Worm (Caenorhabditis elegans): Measurements from ENCODE around the gene sra-13.

Gene sra-13

DNA sequence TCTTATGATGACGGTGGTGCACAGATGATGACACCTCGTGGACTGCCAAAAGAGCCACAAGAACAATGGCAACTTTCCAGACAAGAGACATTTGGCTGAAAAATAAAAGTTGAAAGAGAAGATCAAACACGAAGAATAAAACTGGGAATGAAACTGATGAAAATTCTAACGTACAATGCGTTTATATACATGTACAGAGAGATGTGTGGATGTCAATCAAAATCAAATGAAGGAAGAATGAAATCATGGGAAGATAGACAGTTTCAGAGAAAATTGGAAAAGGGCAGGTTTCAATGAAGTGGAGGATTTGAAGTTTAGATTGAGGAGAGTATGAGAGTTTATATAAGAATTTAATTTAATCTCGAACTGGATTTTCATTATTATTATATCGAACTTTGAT is 8.4 kb upstream of the sra-13 start, which contains the start of gene dod-23:
Gene dod-23, minus strand, starts transcription at position 101 of the 400 bp plus-strand sequence.
- TF ChIP-seq Y95B8A.8 (GFP tag; IDR thresholded peaks at IDR 0.05) (no peak), lin-26 (GFP tag; IDR thresholded peaks at IDR 0.05) (no peak), Y56A3A.18 (GFP tag; IDR thresholded peaks at IDR 0.05) (no peak), F52B5.7 (tag; optimal IDR thresholded peaks at IDR 0.05) (no peak)

DNA sequence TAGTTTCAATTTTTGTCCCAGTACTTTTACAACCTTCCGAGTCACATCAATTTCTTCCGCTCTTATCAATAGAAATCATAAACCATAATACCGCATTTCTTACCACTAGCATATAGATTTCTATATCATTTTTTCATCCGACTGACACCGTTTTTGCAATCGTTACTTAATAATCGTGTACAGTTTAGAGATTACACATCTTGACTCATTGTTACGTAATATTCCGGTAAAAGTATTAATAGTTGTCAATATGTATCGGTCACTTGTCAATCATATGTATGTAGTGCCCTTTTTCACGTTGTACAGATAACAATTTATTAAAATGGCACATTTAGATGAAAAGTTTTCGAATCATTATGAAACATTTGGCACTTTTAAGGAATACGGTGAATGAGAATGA is 7.5 kb upstream of the sra-13 start:
- TF ChIP-seq ceh-91 (GFP tag; IDR thresholded peaks at IDR 0.05): no peak
- TF ChIP-seq nhr-80 (tag; optimal IDR thresholded peaks at IDR 0.05): peak; percentile 73
- no peak for TF ChIP-seq F23B12.7 (tag; optimal IDR thresholded peaks at IDR 0.05; ENCODE audit: insufficient read depth)
- TF ChIP-seq unc-62 (GFP tag; optimal IDR thresholded peaks at IDR 0.05): peak; percentile 92
- peak in 1 of 2 experiments; percentile 59 for TF ChIP-seq let-607 (tag; optimal IDR thresholded peaks at IDR 0.05)
- TF ChIP-seq zfh-2 (GFP tag; conservative IDR thresholded peaks at IDR 0.05): no peak

DNA sequence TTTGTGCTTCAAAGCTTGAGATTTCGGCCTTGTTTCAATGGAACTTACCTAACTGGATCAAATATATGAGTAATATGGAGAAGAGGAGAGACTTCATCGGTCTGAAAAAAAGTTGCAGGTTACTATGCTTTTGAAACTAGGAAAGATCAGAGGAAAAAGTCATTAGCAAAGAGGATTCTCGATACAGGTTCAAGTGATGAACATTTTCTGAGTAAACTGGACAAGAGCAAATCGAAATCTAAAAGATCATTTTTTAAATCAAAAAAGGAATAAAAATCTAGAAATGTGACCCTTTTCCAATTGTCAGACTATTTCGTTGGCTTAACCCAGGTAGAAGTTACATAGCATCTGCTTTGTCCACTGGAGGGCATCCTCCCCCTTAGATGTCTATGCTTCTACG is 2.7 kb upstream of the sra-13 start, which contains the start of gene skpo-1:
Gene skpo-1, minus strand, starts transcription at position 101 of the 400 bp plus-strand sequence.
- TF ChIP-seq unc-62 (GFP tag; optimal IDR thresholded peaks at IDR 0.05): no peak
- TF ChIP-seq ekl-4 (GFP tag; IDR thresholded peaks at IDR 0.05): no peak
- no peak for TF ChIP-seq hsf-1 (GFP tag; IDR thresholded peaks at IDR 0.05)
- TF ChIP-seq die-1 (tag; optimal IDR thresholded peaks at IDR 0.05): no peak
- no peak for TF ChIP-seq Y53G8AR.9 (GFP tag; conservative IDR thresholded peaks at IDR 0.05)
- TF ChIP-seq ceh-27 (GFP tag; optimal IDR thresholded peaks at IDR 0.05): no peak
- TF ChIP-seq ceh-58 (GFP tag; IDR thresholded peaks at IDR 0.05): no peak
- TF ChIP-seq athp-1 (tag; optimal IDR thresholded peaks at IDR 0.05): no peak
- no peak for TF ChIP-seq dpl-1 (GFP tag; optimal IDR thresholded peaks at IDR 0.05)
- no peak for TF ChIP-seq attf-6 (GFP tag; IDR thresholded peaks at IDR 0.05)
- TF ChIP-seq ama-1 (optimal IDR thresholded peaks at IDR 0.05): no peak
- no peak for TF ChIP-seq ama-1 (GFP tag; optimal IDR thresholded peaks at IDR 0.05)
- TF ChIP-seq repo-1 (tag; optimal IDR thresholded peaks at IDR 0.05): no peak
- TF ChIP-seq snpc-1.1 (tag; optimal IDR thresholded peaks at IDR 0.05; ENCODE audit: insufficient read depth): no peak

DNA sequence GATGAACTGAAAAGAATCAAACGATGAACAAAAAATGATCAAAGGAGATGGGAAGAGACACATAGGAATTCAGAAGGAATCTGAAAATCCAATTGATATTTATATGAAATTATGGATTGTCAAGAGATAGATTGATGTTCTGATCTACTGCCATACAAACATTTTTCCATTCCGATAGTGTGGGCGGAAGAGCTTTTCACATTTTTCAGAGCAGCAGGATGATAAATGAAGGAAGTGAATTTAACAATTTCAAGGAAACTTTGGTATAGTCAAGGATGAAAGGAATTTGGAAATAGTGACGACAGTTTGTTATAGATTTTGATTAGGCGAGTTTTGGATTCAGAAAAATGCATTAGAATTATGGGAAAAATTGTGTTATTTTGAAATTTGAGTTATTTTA is 2.2 kb upstream of the sra-13 start, which contains the start of gene ubc-24:
Gene ubc-24, plus strand, starts transcription at position 301 of the 400 bp plus-strand sequence.
- TF ChIP-seq nfya-2 (GFP tag; IDR thresholded peaks at IDR 0.05) (no peak), tbp1 (GFP tag; optimal IDR thresholded peaks at IDR 0.05) (no peak), die-1 (tag; optimal IDR thresholded peaks at IDR 0.05) (no peak), madf-3 (GFP tag; IDR thresholded peaks at IDR 0.05) (no peak), F57A8.1 (GFP tag; optimal IDR thresholded peaks at IDR 0.05) (no peak), ceh-27 (GFP tag; optimal IDR thresholded peaks at IDR 0.05) (no peak), Y95B8A.8 (GFP tag; IDR thresholded peaks at IDR 0.05) (no peak), F52B5.7 (tag; optimal IDR thresholded peaks at IDR 0.05) (no peak), unc-130 (GFP tag; optimal IDR thresholded peaks at IDR 0.05) (no peak), aptf-2 (GFP tag; conservative IDR thresholded peaks at IDR 0.05) (no peak), athp-1 (tag; optimal IDR thresholded peaks at IDR 0.05) (no peak), F57C9.4 (tag; optimal IDR thresholded peaks at IDR 0.05) (no peak), ceh-40 (GFP tag; IDR thresholded peaks at IDR 0.05) (no peak), hmg-20 (GFP tag; IDR thresholded peaks at IDR 0.05) (no peak), nhr-80 (tag; optimal IDR thresholded peaks at IDR 0.05) (no peak), bed-2 (GFP tag; IDR thresholded peaks at IDR 0.05) (no peak), Y79H2A.3 (GFP tag; conservative IDR thresholded peaks at IDR 0.05) (no peak), ama-1 (optimal IDR thresholded peaks at IDR 0.05) (no peak), ama-1 (GFP tag; optimal IDR thresholded peaks at IDR 0.05) (no peak), sptf-2 (GFP tag; optimal IDR thresholded peaks at IDR 0.05) (no peak), F23B12.7 (tag; optimal IDR thresholded peaks at IDR 0.05; ENCODE audit: insufficient read depth) (no peak)

Data from whole organism, young adult.